Worm (Caenorhabditis elegans): ENCODE results near the gene F59E12.9.

ce11 chrII:5628326-5628818 lies 18.5 kb downstream of the F59E12.9 start, which contains the start of gene F59E12.15:
- TF ChIP-seq dao-5 (tag; optimal IDR thresholded peaks at IDR 0.05) (no peak), W03F9.2 (tag; optimal IDR thresholded peaks at IDR 0.05) (no peak)
